Worm (Caenorhabditis elegans) whole organism, L1 larva: ENCODE measurements around the gene ZK682.7.

Source experiments
- ceh-8 ChIP-seq: fragments of 200-800 bp; sonication (Bioruptor generic); optimal IDR thresholded peaks from 2 replicates; lab custom pipeline; 2018; ENCODE audit warnings: mild to moderate bottlenecking, missing genetic modification characterization, moderate library complexity, missing compliant biosample characterization
- pag-3 ChIP-seq: sonication (generic microtip); optimal IDR thresholded peaks from 2 replicates; lab custom pipeline; 2017; ENCODE audit warnings: missing genetic modification characterization, mild to moderate bottlenecking, missing compliant biosample characterization, antibody characterized with exemption, borderline replicate concordance; ENCODE audit not compliant: insufficient read depth
- unc-130 ChIP-seq: fragments of 150-350 bp; optimal IDR thresholded peaks from 2 replicates; lab custom pipeline; 2017; ENCODE audit warnings: missing biosample characterization, missing genetic modification characterization, inconsistent platforms
- unc-30 ChIP-seq: sonication (generic microtip); optimal IDR thresholded peaks from 2 replicates; lab custom pipeline; 2017; ENCODE audit warnings: missing biosample characterization, missing genetic modification characterization
- unc-62 ChIP-seq: fragments of 150-350 bp; optimal IDR thresholded peaks from 2 replicates; lab custom pipeline; 2014; ENCODE audit warnings: missing biosample characterization, missing genetic modification reagents, missing genetic modification characterization
- vab-15 ChIP-seq: sonication (generic microtip); optimal IDR thresholded peaks from 2 replicates; lab custom pipeline; 2017; ENCODE audit warnings: missing genotype, mild to moderate bottlenecking, missing genetic modification characterization, missing compliant biosample characterization

DNA sequence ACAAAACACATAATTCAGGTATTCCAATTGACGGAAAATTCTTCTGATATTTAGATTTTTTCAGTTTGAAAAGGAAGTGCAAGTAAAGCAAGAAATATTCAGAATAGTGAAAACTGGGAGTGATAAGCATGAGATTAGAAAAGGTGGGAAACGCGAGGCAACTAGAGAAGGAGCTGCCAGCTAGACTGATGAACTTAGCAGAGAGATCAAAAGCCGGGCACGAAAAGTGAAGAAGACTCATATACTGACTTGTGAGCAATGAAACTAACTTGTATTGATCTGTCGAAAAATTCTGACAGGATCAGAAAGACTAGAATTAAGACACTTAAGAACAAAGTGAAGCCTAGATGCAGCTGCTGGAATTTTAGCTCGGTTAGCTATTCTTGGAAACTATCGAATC, 30.5 kb downstream of the ZK682.7 start, which contains the start of gene nhr-36:
- TF ChIP-seq pag-3 (no peak), unc-130 (no peak), ceh-8 (GFP tag; lab: Kevin White, UChicago) (no peak), vab-15 (tag; lab: Kevin White, UChicago) (no peak), unc-62 (GFP tag; lab: Kevin White, UChicago) (no peak), unc-30 (tag; lab: Kevin White, UChicago) (no peak)
